Fruit fly (Drosophila melanogaster) whole organism, prepupa: ENCODE results near the gene CG1835.

Experiments used
- CG10631 ChIP-seq: fragments of 200-800 bp; sonication (Bioruptor generic); optimal IDR thresholded peaks from 2 replicates; lab custom pipeline; 2016; ENCODE audit warnings: missing biosample characterization, missing genetic modification characterization
- CG10669 ChIP-seq: fragments of 200-800 bp; sonication (Bioruptor generic); optimal IDR thresholded peaks from 3 replicates; lab custom pipeline; 2018; ENCODE audit warnings: missing biosample characterization, mild to moderate bottlenecking, missing genetic modification characterization, moderate library complexity
- CG11762 ChIP-seq: fragments of 200-800 bp; sonication (Bioruptor generic); optimal IDR thresholded peaks from 3 replicates; lab custom pipeline; 2016; ENCODE audit warnings: missing biosample characterization, missing genetic modification characterization; ENCODE audit not compliant: insufficient read depth
- CG15336 ChIP-seq: fragments of 200-800 bp; sonication (Bioruptor generic); IDR thresholded peaks from 2 replicates; pipeline ENCODE4 v1.3.6; 2022; ENCODE audit warnings: missing biosample characterization, missing genetic modification characterization
- CG1621 ChIP-seq: fragments of 200-800 bp; sonication (Bioruptor generic); optimal IDR thresholded peaks from 3 replicates; lab custom pipeline; 2018; ENCODE audit warnings: missing biosample characterization, mild to moderate bottlenecking, missing genetic modification characterization
- CG16779 ChIP-seq: fragments of 200-800 bp; sonication (Bioruptor generic); optimal IDR thresholded peaks from 3 replicates; lab custom pipeline; 2017; ENCODE audit warnings: missing biosample characterization, mild to moderate bottlenecking, missing genetic modification characterization
- CG3032 ChIP-seq: fragments of 200-800 bp; optimal IDR thresholded peaks from 2 replicates; lab custom pipeline; 2019; ENCODE audit warnings: missing biosample characterization, mild to moderate bottlenecking, missing genetic modification characterization, moderate library complexity
- CG34406 ChIP-seq: fragments of 200-800 bp; sonication (Bioruptor generic); optimal IDR thresholded peaks from 3 replicates; lab custom pipeline; 2016; ENCODE audit warnings: missing biosample characterization, missing genetic modification characterization
- CG3919 ChIP-seq: fragments of 200-800 bp; sonication (Bioruptor generic); optimal IDR thresholded peaks from 3 replicates; lab custom pipeline; 2016; ENCODE audit warnings: missing biosample characterization, missing genetic modification characterization
- CG4318 ChIP-seq: fragments of 200-800 bp; sonication (Bioruptor generic); optimal IDR thresholded peaks from 3 replicates; lab custom pipeline; 2017; ENCODE audit warnings: missing biosample characterization, mild to moderate bottlenecking, missing genetic modification characterization
- CG6163 ChIP-seq: fragments of 200-800 bp; sonication (Bioruptor generic); IDR thresholded peaks from 3 replicates; pipeline ENCODE4 v1.3.6; 2022; ENCODE audit warnings: missing biosample characterization, missing genetic modification characterization
- CG6276 ChIP-seq: fragments of 200-800 bp; sonication (Bioruptor generic); optimal IDR thresholded peaks from 2 replicates; lab custom pipeline; 2017; ENCODE audit warnings: missing biosample characterization, mild to moderate bottlenecking, missing genetic modification characterization
- CG6792 ChIP-seq: fragments of 200-800 bp; sonication (Bioruptor generic); optimal IDR thresholded peaks from 3 replicates; lab custom pipeline; 2016; ENCODE audit warnings: missing biosample characterization, missing genetic modification characterization
- CG6808 ChIP-seq: fragments of 200-800 bp; sonication (Bioruptor generic); optimal IDR thresholded peaks from 3 replicates; lab custom pipeline; 2017; ENCODE audit warnings: missing biosample characterization, missing genetic modification characterization, mild to moderate bottlenecking, moderate library complexity, missing genetic modification reagents
- CG6854 ChIP-seq: fragments of 200-800 bp; sonication (Bioruptor generic); optimal IDR thresholded peaks from 2 replicates; lab custom pipeline; 2017; ENCODE audit warnings: missing biosample characterization, mild to moderate bottlenecking, missing genetic modification characterization
- CG7368 ChIP-seq: fragments of 200-800 bp; sonication (Bioruptor generic); optimal IDR thresholded peaks from 3 replicates; lab custom pipeline; 2016; ENCODE audit warnings: missing biosample characterization, missing genetic modification characterization
- CG8119 ChIP-seq: fragments of 200-800 bp; sonication (Bioruptor generic); IDR thresholded peaks from 3 replicates; pipeline ENCODE4 v1.3.6; 2022; ENCODE audit warnings: missing biosample characterization, missing genetic modification characterization
- CG8319 ChIP-seq: fragments of 200-800 bp; sonication (Bioruptor generic); optimal IDR thresholded peaks from 3 replicates; lab custom pipeline; 2016; ENCODE audit warnings: missing biosample characterization, missing genetic modification characterization
- CG8632 ChIP-seq: fragments of 200-800 bp; sonication (Bioruptor generic); optimal IDR thresholded peaks from 3 replicates; lab custom pipeline; 2016; ENCODE audit warnings: missing biosample characterization, missing genetic modification characterization
- Eip78C ChIP-seq: fragments of 200-800 bp; sonication (Bioruptor generic); peaks from one replicate; lab custom pipeline; 2016; ENCODE audit warnings: missing biosample characterization, missing genetic modification characterization
- Ets21C ChIP-seq: fragments of 200-800 bp; sonication (Bioruptor generic); optimal IDR thresholded peaks from 3 replicates; lab custom pipeline; 2016; ENCODE audit warnings: missing biosample characterization, missing genetic modification characterization
- Gug ChIP-seq: fragments of 200-800 bp; sonication (Bioruptor generic); IDR thresholded peaks from 2 replicates; pipeline ENCODE4 v1.3.6; 2022; ENCODE audit warnings: missing biosample characterization, missing genetic modification characterization
- Hr38 ChIP-seq: sonication (Bioruptor generic); optimal IDR thresholded peaks from 2 replicates; lab custom pipeline; 2016; ENCODE audit warnings: missing biosample characterization, missing genetic modification characterization
- Hr39 ChIP-seq: fragments of 200-800 bp; sonication (Bioruptor generic); optimal IDR thresholded peaks from 2 replicates; lab custom pipeline; 2016; ENCODE audit warnings: missing biosample characterization, missing genetic modification characterization
- Hr4 ChIP-seq: fragments of 200-800 bp; sonication (Bioruptor generic); optimal IDR thresholded peaks from 3 replicates; lab custom pipeline; 2016; ENCODE audit warnings: missing biosample characterization, missing genetic modification characterization
- Lpt ChIP-seq: fragments of 200-800 bp; sonication (Bioruptor generic); optimal IDR thresholded peaks from 3 replicates; lab custom pipeline; 2016; ENCODE audit warnings: missing biosample characterization, missing genetic modification characterization
- Smox ChIP-seq: fragments of 200-800 bp; sonication (Bioruptor generic); optimal IDR thresholded peaks from 3 replicates; lab custom pipeline; 2016; ENCODE audit warnings: missing biosample characterization, missing genetic modification characterization
- Sox102F ChIP-seq: fragments of 200-800 bp; sonication (Bioruptor generic); optimal IDR thresholded peaks from 2 replicates; lab custom pipeline; 2016; ENCODE audit warnings: missing biosample characterization, mild to moderate bottlenecking, missing genetic modification characterization
- Sox14 ChIP-seq: fragments of 200-800 bp; sonication (Bioruptor generic); optimal IDR thresholded peaks from 3 replicates; lab custom pipeline; 2016; ENCODE audit warnings: missing biosample characterization, missing genetic modification characterization
- Sox15 ChIP-seq: fragments of 200-800 bp; sonication (Bioruptor generic); optimal IDR thresholded peaks from 3 replicates; lab custom pipeline; 2016; ENCODE audit warnings: missing biosample characterization, missing genetic modification characterization
- achi ChIP-seq: fragments of 200-800 bp; sonication (Bioruptor generic); optimal IDR thresholded peaks from 3 replicates; lab custom pipeline; 2016; ENCODE audit warnings: missing biosample characterization, missing genetic modification characterization
- acj6 ChIP-seq: fragments of 200-800 bp; sonication (Bioruptor generic); optimal IDR thresholded peaks from 3 replicates; lab custom pipeline; 2016; ENCODE audit warnings: missing biosample characterization, missing genetic modification characterization
- cyc ChIP-seq: fragments of 200-800 bp; sonication (Bioruptor generic); optimal IDR thresholded peaks from 3 replicates; lab custom pipeline; 2016; ENCODE audit warnings: missing biosample characterization, missing genetic modification characterization
- dsx ChIP-seq: fragments of 200-800 bp; optimal IDR thresholded peaks from 3 replicates; lab custom pipeline; 2019; ENCODE audit warnings: missing biosample characterization, mild to moderate bottlenecking, missing genetic modification characterization, moderate library complexity; ENCODE audit not compliant: poor library complexity, severe bottlenecking
- eg ChIP-seq: fragments of 200-800 bp; sonication (Bioruptor generic); IDR thresholded peaks from 3 replicates; pipeline ENCODE4 v1.3.6; 2022; ENCODE audit warnings: missing biosample characterization, missing genetic modification characterization
- esn ChIP-seq: fragments of 200-800 bp; sonication (Bioruptor generic); optimal IDR thresholded peaks from 2 replicates; lab custom pipeline; 2016; ENCODE audit warnings: missing biosample characterization, mild to moderate bottlenecking, missing genetic modification characterization, moderate library complexity
- fd85E ChIP-seq: fragments of 200-800 bp; sonication (Bioruptor generic); optimal IDR thresholded peaks from 3 replicates; lab custom pipeline; 2016; ENCODE audit warnings: missing biosample characterization, missing genetic modification characterization
- fkh ChIP-seq: fragments of 200-800 bp; sonication (Bioruptor generic); optimal IDR thresholded peaks from 3 replicates; lab custom pipeline; 2017; ENCODE audit warnings: missing biosample characterization, mild to moderate bottlenecking, missing genetic modification characterization, moderate library complexity
- lz ChIP-seq: fragments of 200-800 bp; sonication (Bioruptor generic); optimal IDR thresholded peaks from 3 replicates; lab custom pipeline; 2016; ENCODE audit warnings: missing biosample characterization, missing genetic modification characterization
- net ChIP-seq: fragments of 200-800 bp; sonication (Bioruptor generic); optimal IDR thresholded peaks from 3 replicates; lab custom pipeline; 2016; ENCODE audit warnings: missing biosample characterization, missing genetic modification characterization
- pdm3 ChIP-seq: fragments of 200-800 bp; sonication (Bioruptor generic); optimal IDR thresholded peaks from 3 replicates; lab custom pipeline; 2016; ENCODE audit warnings: missing biosample characterization, missing genetic modification characterization
- spab ChIP-seq: fragments of 200-800 bp; sonication (Bioruptor generic); optimal IDR thresholded peaks from 2 replicates; lab custom pipeline; 2017; ENCODE audit warnings: missing biosample characterization, mild to moderate bottlenecking, missing genetic modification characterization, missing genetic modification reagents
- ss ChIP-seq, 2 experiments: fragments of 200-800 bp; sonication (Bioruptor generic); optimal IDR thresholded peaks; 2 replicates in 1 of 2; 3 replicates in 1 of 2; lab custom pipeline; 2017 to 2018; ENCODE audit warnings: mild to moderate bottlenecking in 2 of 2, missing biosample characterization in 2 of 2, missing genetic modification characterization in 2 of 2, moderate library complexity in 1 of 2
- svp ChIP-seq: fragments of 200-800 bp; sonication (Bioruptor generic); peaks from one replicate; lab custom pipeline; 2016; ENCODE audit warnings: missing biosample characterization, missing genetic modification characterization
- vri ChIP-seq: fragments of 200-800 bp; sonication (Bioruptor generic); optimal IDR thresholded peaks from 3 replicates; lab custom pipeline; 2016; ENCODE audit warnings: missing biosample characterization, mild to moderate bottlenecking, missing genetic modification characterization

CG1835 gene

dm6 chrX:20654954-20655391 lies 6.7 kb upstream of the CG1835 start (continued):
- TF ChIP-seq CG7368, result peak; percentile 41
- TF ChIP-seq CG34406 (GFP tag; lab: Kevin White, UChicago), result peak; percentile 44
- TF ChIP-seq spab (GFP tag; lab: Kevin White, UChicago), result peak; percentile 4
- TF ChIP-seq CG6854 (GFP tag; lab: Kevin White, UChicago), result no peak
- TF ChIP-seq Eip78C (GFP tag; lab: Kevin White, UChicago), result peak; percentile 63
- peak in 1 of 2 experiments; percentile 9 for TF ChIP-seq ss (GFP tag; optimal IDR thresholded peaks at IDR 0.05; lab: Kevin White, UChicago)
- no peak for TF ChIP-seq vri (GFP tag; lab: Kevin White, UChicago)
- TF ChIP-seq CG1621 (tag; lab: Kevin White, UChicago), result no peak
- TF ChIP-seq CG6163, result peak; percentile 81
- TF ChIP-seq fkh (GFP tag; lab: Kevin White, UChicago), result peak; percentile 96
- TF ChIP-seq esn, result peak; percentile 58
- peak; percentile 49 for TF ChIP-seq Smox
- TF ChIP-seq Sox15 (GFP tag; lab: Kevin White, UChicago), result peak; percentile 66
- TF ChIP-seq net (GFP tag; lab: Kevin White, UChicago), result peak; percentile 41
- TF ChIP-seq CG10631 (GFP tag; lab: Kevin White, UChicago), result peak; percentile 54
- no peak for TF ChIP-seq dsx (GFP tag; lab: Kevin White, UChicago)
- TF ChIP-seq eg (GFP tag; lab: Robert Waterston, UW), result peak; percentile 65; the same call in 2 of the 3 replicates
- TF ChIP-seq CG8319, result peak; percentile 42
- TF ChIP-seq CG16779 (tag; lab: Kevin White, UChicago), result no peak
- peak; percentile 37 for TF ChIP-seq Sox102F
- TF ChIP-seq CG8119, result no peak

DNA sequence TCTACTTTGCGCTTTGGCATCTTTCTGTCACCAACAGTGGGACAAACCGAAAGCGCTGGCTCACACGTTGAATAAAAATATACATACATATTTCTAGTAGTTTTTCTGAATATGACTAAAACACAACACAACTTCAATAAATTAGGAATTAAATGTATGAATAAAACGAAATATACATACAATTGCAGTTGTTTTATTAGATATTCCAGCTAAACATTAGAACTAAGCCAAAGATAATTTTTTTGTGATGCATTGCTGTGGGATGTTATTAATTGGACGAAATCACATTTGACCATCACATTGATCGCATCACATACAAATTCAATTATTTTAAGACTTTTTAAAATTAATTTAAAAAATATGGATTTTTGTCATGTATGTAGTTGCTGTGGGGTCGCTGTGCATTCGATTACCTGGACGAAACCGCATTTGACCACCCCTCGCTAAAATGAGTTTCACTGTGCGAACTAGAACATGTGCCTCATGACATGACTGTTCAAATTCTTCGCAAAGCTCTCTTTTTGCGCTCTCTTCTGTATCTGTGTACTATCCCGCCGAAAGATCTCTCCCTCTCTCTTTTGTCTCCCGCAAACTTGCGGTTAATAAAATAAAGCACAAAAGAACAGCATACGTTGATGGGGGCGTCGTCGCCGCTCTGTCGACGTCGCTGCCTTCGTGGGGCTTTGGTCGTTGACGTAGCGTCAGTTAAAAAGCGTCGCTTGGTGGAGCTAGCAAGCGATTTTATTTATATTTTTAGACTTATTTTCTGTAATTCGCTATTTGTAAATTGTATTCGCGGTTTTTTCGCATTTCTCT lies 5.0 kb upstream of the CG1835 start, which contains the start of gene Cyp6v1:
TSS of gene Cyp6v1 (plus strand) at position 588 of the 816 bp plus-strand sequence.
- TF ChIP-seq dsx (GFP tag; lab: Kevin White, UChicago) (peak; percentile 35), Sox102F (peak; percentile 64), CG11762 (GFP tag; lab: Kevin White, UChicago) (peak; percentile 75), cyc (GFP tag; lab: Kevin White, UChicago) (peak; percentile 77), Sox14 (GFP tag; lab: Kevin White, UChicago) (peak; percentile 52), eg (GFP tag; lab: Robert Waterston, UW) (no peak; the same call in none of the 3 replicates), CG8632 (GFP tag; lab: Kevin White, UChicago) (peak; percentile 69), CG6808 (GFP tag; lab: Kevin White, UChicago) (peak; percentile 80), CG1621 (tag; lab: Kevin White, UChicago) (no peak), vri (GFP tag; lab: Kevin White, UChicago) (no peak), Lpt (GFP tag; lab: Kevin White, UChicago) (peak; percentile 46), Gug (GFP tag; lab: Robert Waterston, UW) (peak; percentile 33; the same call in 1 of the 2 replicates), Sox15 (GFP tag; lab: Kevin White, UChicago) (peak; percentile 82), Eip78C (GFP tag; lab: Kevin White, UChicago) (peak; percentile 95), CG6792 (GFP tag; lab: Kevin White, UChicago) (peak; percentile 75), Hr38 (GFP tag; lab: Kevin White, UChicago) (no peak), CG6276 (GFP tag; lab: Kevin White, UChicago) (peak; percentile 73), svp (GFP tag; lab: Kevin White, UChicago) (peak; percentile 93), achi (peak; percentile 76), CG3032 (tag; lab: Kevin White, UChicago) (peak; percentile 79), net (GFP tag; lab: Kevin White, UChicago) (peak; percentile 74), Ets21C (GFP tag; lab: Kevin White, UChicago) (peak; percentile 73), lz (peak; percentile 87), CG10669 (GFP tag; lab: Kevin White, UChicago) (peak; percentile 70), CG15336 (GFP tag; lab: Robert Waterston, UW) (0 out of 2 replicates have a peak, but pooled peaks have one; percentile 32), Hr4 (GFP tag; lab: Kevin White, UChicago) (peak; percentile 65), acj6 (GFP tag; lab: Kevin White, UChicago) (peak; percentile 76), CG16779 (tag; lab: Kevin White, UChicago) (peak; percentile 60), pdm3 (GFP tag; lab: Kevin White, UChicago) (peak; percentile 81), CG7368 (peak; percentile 20), ss (GFP tag; optimal IDR thresholded peaks at IDR 0.05; lab: Kevin White, UChicago) (peak; percentile 56 to 77), CG6854 (GFP tag; lab: Kevin White, UChicago) (peak; percentile 41), Hr39 (peak; percentile 77), CG10631 (GFP tag; lab: Kevin White, UChicago) (peak; percentile 78), fd85E (GFP tag; lab: Kevin White, UChicago) (peak; percentile 6), CG4318 (GFP tag; lab: Kevin White, UChicago) (peak; percentile 87), CG34406 (GFP tag; lab: Kevin White, UChicago) (peak; percentile 84), CG3919 (GFP tag; lab: Kevin White, UChicago) (peak; percentile 63)
